Fruit fly (Drosophila melanogaster) whole organism, embryonic: Measurements from ENCODE around the gene Rbf2.
A peak's percentile ranks its signal among the peaks of the same experiment; 100 is the strongest.

ENCODE experiments used
- CG11247 ChIP-seq: fragments of 200-800 bp; sonication (Bioruptor generic); IDR thresholded peaks from 2 replicates; pipeline ENCODE4 v1.3.6; 2022; ENCODE audit warnings: missing biosample characterization, missing genetic modification characterization
- CG11504 ChIP-seq: fragments of 200-800 bp; sonication (Bioruptor generic); optimal IDR thresholded peaks from 3 replicates; lab custom pipeline; 2019; ENCODE audit warnings: missing biosample characterization, mild to moderate bottlenecking, missing genetic modification characterization, moderate library complexity
- CG12071 ChIP-seq: fragments of 200-800 bp; sonication (Bioruptor generic); optimal IDR thresholded peaks from 3 replicates; lab custom pipeline; 2018; ENCODE audit warnings: missing biosample characterization, mild to moderate bottlenecking, missing genetic modification characterization
- CG13287 ChIP-seq: fragments of 200-800 bp; sonication (Bioruptor generic); IDR thresholded peaks from 2 replicates; pipeline ENCODE4 v1.3.6; 2022; ENCODE audit warnings: missing biosample characterization, missing genetic modification characterization; ENCODE audit not compliant: partially characterized antibody
- CG13894 ChIP-seq: fragments of 200-800 bp; sonication (Bioruptor generic); optimal IDR thresholded peaks from 3 replicates; lab custom pipeline; 2018; ENCODE audit warnings: missing biosample characterization, mild to moderate bottlenecking, missing genetic modification characterization, moderate library complexity
- CG15601 ChIP-seq: fragments of 200-800 bp; sonication (Bioruptor generic); optimal IDR thresholded peaks from 3 replicates; lab custom pipeline; 2019; ENCODE audit warnings: missing biosample characterization, mild to moderate bottlenecking, missing genetic modification characterization, moderate library complexity
- CG16813 ChIP-seq: fragments of 200-800 bp; sonication (Bioruptor generic); IDR thresholded peaks from 3 replicates; pipeline ENCODE4 v1.3.6; 2022; ENCODE audit warnings: missing biosample characterization, missing genetic modification characterization; ENCODE audit not compliant: partially characterized antibody
- CG17385 ChIP-seq: fragments of 200-800 bp; sonication (Bioruptor generic); optimal IDR thresholded peaks from 3 replicates; lab custom pipeline; 2018; ENCODE audit warnings: missing biosample characterization, mild to moderate bottlenecking, missing genetic modification characterization
- CG18599 ChIP-seq: fragments of 200-800 bp; sonication (Bioruptor generic); optimal IDR thresholded peaks from 3 replicates; lab custom pipeline; 2017; ENCODE audit warnings: missing biosample characterization, missing genetic modification characterization, mild to moderate bottlenecking, moderate library complexity, missing genetic modification reagents
- CG31224 ChIP-seq: fragments of 200-800 bp; sonication (Bioruptor generic); IDR thresholded peaks from 2 replicates; pipeline ENCODE4 v1.3.6; 2022; ENCODE audit warnings: missing biosample characterization, missing genetic modification characterization
- CG34224 ChIP-seq: fragments of 200-800 bp; sonication (Bioruptor generic); IDR thresholded peaks from 3 replicates; pipeline ENCODE4 v1.3.6; 2022; ENCODE audit warnings: missing biosample characterization, missing genetic modification characterization; ENCODE audit not compliant: partially characterized antibody
- CG3838 ChIP-seq: fragments of 200-800 bp; sonication (Bioruptor generic); optimal IDR thresholded peaks from 3 replicates; lab custom pipeline; 2016; ENCODE audit warnings: missing biosample characterization, missing genetic modification characterization
- CG6175 ChIP-seq: fragments of 200-800 bp; sonication (Bioruptor generic); IDR thresholded peaks from 3 replicates; pipeline ENCODE4 v1.3.6; 2022; ENCODE audit warnings: missing biosample characterization, missing genetic modification characterization
- CG6683 ChIP-seq: fragments of 200-800 bp; sonication (Bioruptor generic); optimal IDR thresholded peaks from 2 replicates; lab custom pipeline; 2017; ENCODE audit warnings: missing biosample characterization, mild to moderate bottlenecking, missing genetic modification characterization, missing genetic modification reagents
- CG8924 ChIP-seq: fragments of 200-800 bp; optimal IDR thresholded peaks from 3 replicates; lab custom pipeline; 2019; ENCODE audit warnings: missing biosample characterization, mild to moderate bottlenecking, missing genetic modification characterization, moderate library complexity
- CG9876 ChIP-seq: fragments of 200-800 bp; sonication (Bioruptor generic); optimal IDR thresholded peaks from 2 replicates; lab custom pipeline; 2016; ENCODE audit warnings: missing biosample characterization, missing genetic modification characterization
- Chrac-16 ChIP-seq: fragments of 200-800 bp; sonication (Bioruptor generic); optimal IDR thresholded peaks from 3 replicates; lab custom pipeline; 2016; ENCODE audit warnings: missing biosample characterization, missing genetic modification characterization
- Drgx ChIP-seq: fragments of 200-800 bp; sonication (Bioruptor generic); IDR thresholded peaks from 2 replicates; pipeline ENCODE4 v1.3.6; 2022; ENCODE audit warnings: missing biosample characterization, missing genetic modification characterization
- Gug ChIP-seq: fragments of 200-800 bp; sonication (Bioruptor generic); IDR thresholded peaks from 4 replicates; pipeline ENCODE4 v1.3.6; 2022; ENCODE audit warnings: missing biosample characterization, missing genetic modification characterization
- Trl ChIP-seq, 3 experiments: fragments of >200 bp in 2 of 3; fragments of 200-800 bp in 1 of 3; sonication (Bioruptor generic) in 1 of 3; optimal IDR thresholded peaks; 2 replicates in 1 of 3; 3 replicates in 2 of 3; lab custom pipeline; 2016 to 2017; ENCODE audit warnings: missing biosample characterization in 1 of 3, missing genetic modification characterization in 1 of 3
- cato ChIP-seq: fragments of 200-800 bp; sonication (Bioruptor generic); optimal IDR thresholded peaks from 2 replicates; lab custom pipeline; 2016; ENCODE audit warnings: missing biosample characterization, missing genetic modification characterization, borderline replicate concordance
- cg ChIP-seq: fragments of 200-800 bp; sonication (Bioruptor generic); optimal IDR thresholded peaks from 3 replicates; lab custom pipeline; 2019; ENCODE audit warnings: missing biosample characterization, mild to moderate bottlenecking, missing genetic modification characterization, moderate library complexity
- chm ChIP-seq: fragments of 200-800 bp; sonication (Bioruptor generic); IDR thresholded peaks from 2 replicates; pipeline ENCODE4 v1.3.6; 2022; ENCODE audit warnings: missing biosample characterization, missing genetic modification characterization
- dan ChIP-seq: fragments of 200-800 bp; sonication (Bioruptor generic); IDR thresholded peaks from 2 replicates; pipeline ENCODE4 v1.3.6; 2022; ENCODE audit warnings: missing biosample characterization, missing genetic modification characterization
- danr ChIP-seq: fragments of 200-800 bp; sonication (Bioruptor generic); IDR thresholded peaks from 2 replicates; pipeline ENCODE4 v1.3.6; 2022; ENCODE audit warnings: missing biosample characterization, missing genetic modification characterization
- jigr1 ChIP-seq: fragments of 200-800 bp; sonication (Bioruptor generic); IDR thresholded peaks from 3 replicates; pipeline ENCODE4 v1.3.6; 2022; ENCODE audit warnings: missing biosample characterization, missing genetic modification characterization
- jing ChIP-seq: fragments of 200-800 bp; sonication (Bioruptor generic); optimal IDR thresholded peaks from 2 replicates; lab custom pipeline; 2018; ENCODE audit warnings: missing biosample characterization, mild to moderate bottlenecking, missing genetic modification characterization
- ken ChIP-seq: fragments of 200-800 bp; sonication (Bioruptor generic); IDR thresholded peaks from 3 replicates; pipeline ENCODE4 v1.3.6; 2022; ENCODE audit warnings: missing biosample characterization, missing genetic modification characterization
- klu ChIP-seq: fragments of 200-800 bp; sonication (Bioruptor generic); IDR thresholded peaks from 2 replicates; pipeline ENCODE4 v1.3.6; 2022; ENCODE audit warnings: missing biosample characterization, missing genetic modification characterization
- kni ChIP-seq: fragments of 200-800 bp; sonication (Bioruptor generic); optimal IDR thresholded peaks from 3 replicates; lab custom pipeline; 2017; ENCODE audit warnings: mild to moderate bottlenecking, missing biosample characterization, missing genetic modification reagents, missing genetic modification characterization
- knrl ChIP-seq: fragments of 200-800 bp; sonication (Bioruptor generic); IDR thresholded peaks from 3 replicates; pipeline ENCODE4 v1.3.6; 2022; ENCODE audit warnings: missing biosample characterization, missing genetic modification characterization; ENCODE audit not compliant: partially characterized antibody
- mld ChIP-seq: fragments of 200-800 bp; sonication (Bioruptor generic); IDR thresholded peaks from 3 replicates; pipeline ENCODE4 v1.3.6; 2022; ENCODE audit warnings: missing biosample characterization, missing genetic modification characterization; ENCODE audit not compliant: partially characterized antibody
- nmo ChIP-seq: fragments of 200-800 bp; sonication (Bioruptor generic); optimal IDR thresholded peaks from 2 replicates; lab custom pipeline; 2018; ENCODE audit warnings: missing biosample characterization, mild to moderate bottlenecking, missing genetic modification characterization, moderate library complexity
- odd ChIP-seq: fragments of 200-800 bp; sonication (Bioruptor generic); optimal IDR thresholded peaks from 2 replicates; lab custom pipeline; 2017; ENCODE audit warnings: missing biosample characterization, mild to moderate bottlenecking, missing genetic modification characterization
- ranshi ChIP-seq: fragments of 200-800 bp; sonication (Bioruptor generic); IDR thresholded peaks from 2 replicates; pipeline ENCODE4 v1.3.6; 2022; ENCODE audit warnings: missing biosample characterization, missing genetic modification characterization
- rib ChIP-seq: fragments of 200-800 bp; sonication (Bioruptor generic); IDR thresholded peaks from 2 replicates; pipeline ENCODE4 v1.3.6; 2022; ENCODE audit warnings: missing biosample characterization, missing genetic modification characterization
- row ChIP-seq: fragments of 200-800 bp; sonication (Bioruptor generic); IDR thresholded peaks from 3 replicates; pipeline ENCODE4 v1.3.6; 2022; ENCODE audit warnings: missing biosample characterization, missing genetic modification characterization
- sd ChIP-seq: fragments of 200-800 bp; sonication (Bioruptor generic); optimal IDR thresholded peaks from 3 replicates; lab custom pipeline; 2018; ENCODE audit warnings: missing biosample characterization, mild to moderate bottlenecking, missing genetic modification characterization, moderate library complexity
- tll ChIP-seq, 2 experiments: fragments of 200-800 bp in 1 of 2; fragments of >200 bp in 1 of 2; sonication (Bioruptor generic) in 1 of 2; optimal IDR thresholded peaks; 2 replicates each; lab custom pipeline; 2017 to 2019; ENCODE audit warnings: missing biosample characterization in 2 of 2, missing genetic modification characterization in 2 of 2, mild to moderate bottlenecking in 1 of 2, moderate library complexity in 1 of 2
- twi ChIP-seq: fragments of 200-800 bp; optimal IDR thresholded peaks from 2 replicates; lab custom pipeline; 2019; ENCODE audit warnings: missing biosample characterization, mild to moderate bottlenecking, missing genetic modification characterization, moderate library complexity
- vfl ChIP-seq: fragments of 200-800 bp; sonication (Bioruptor generic); optimal IDR thresholded peaks from 2 replicates; lab custom pipeline; 2016; ENCODE audit warnings: missing biosample characterization, missing genetic modification characterization
- zen ChIP-seq: fragments of 200-800 bp; sonication (Bioruptor generic); optimal IDR thresholded peaks from 3 replicates; lab custom pipeline; 2018; ENCODE audit warnings: missing biosample characterization, mild to moderate bottlenecking, missing genetic modification characterization, moderate library complexity
- zfh1 ChIP-seq: fragments of 200-800 bp; sonication (Bioruptor generic); IDR thresholded peaks from 3 replicates; pipeline ENCODE4 v1.3.6; 2022; ENCODE audit warnings: missing biosample characterization, missing genetic modification characterization

Rbf2 gene

dm6 chr3R:15920751-15921156 is 44.5 kb upstream of the Rbf2 start, which contains the start of gene Fbxl7 (continued):
- TF ChIP-seq zfh1 (GFP tag; lab: Robert Waterston, UW) (peak; percentile 39; the same call in 1 of the 3 replicates), Gug (GFP tag; lab: Robert Waterston, UW) (0 out of 4 replicates have a peak, but pooled peaks have one; percentile 10), Trl (optimal IDR thresholded peaks at IDR 0.05; lab: Kevin White, UChicago) (peak; percentile 43 to 78), Trl (GFP tag; optimal IDR thresholded peaks at IDR 0.05; lab: Kevin White, UChicago) (peak; percentile 26), CG8924 (tag; lab: Kevin White, UChicago) (peak; percentile 35), mld (GFP tag; lab: Robert Waterston, UW) (no peak), CG11504 (tag; lab: Kevin White, UChicago) (no peak), cg (GFP tag; lab: Kevin White, UChicago) (peak; percentile 96), jigr1 (GFP tag; lab: Robert Waterston, UW) (no peak), odd (no peak), CG34224 (GFP tag; lab: Robert Waterston, UW) (no peak), tll (GFP tag; optimal IDR thresholded peaks at IDR 0.05; lab: Kevin White, UChicago) (peak in 1 of 2 experiments; percentile 89), CG6175 (GFP tag; lab: Robert Waterston, UW) (peak; percentile 49; the same call in 1 of the 3 replicates), nmo (GFP tag; lab: Kevin White, UChicago) (peak; percentile 13), CG13287 (GFP tag; lab: Robert Waterston, UW) (peak; percentile 11; the same call in 1 of the 2 replicates), row (GFP tag; lab: Robert Waterston, UW) (no peak; the same call in 2 of the 3 replicates), knrl (GFP tag; lab: Robert Waterston, UW) (peak; percentile 35; the same call in 1 of the 3 replicates), CG16813 (GFP tag; lab: Robert Waterston, UW) (0 out of 3 replicates have a peak, but pooled peaks have one; percentile 23), rib (GFP tag; lab: Robert Waterston, UW) (peak; percentile 64), chm (GFP tag; lab: Robert Waterston, UW) (peak; percentile 75)

dm6 chr3R:15921747-15922146 is 43.5 kb upstream of the Rbf2 start:
- TF ChIP-seq twi (tag; lab: Kevin White, UChicago) (peak; percentile 98), zen (tag; lab: Kevin White, UChicago) (peak; percentile 71), cg (GFP tag; lab: Kevin White, UChicago) (no peak), dan (GFP tag; lab: Robert Waterston, UW) (no peak)

dm6 chr3R:15922622-15923574 is 42.3 kb upstream of the Rbf2 start:
- TF ChIP-seq sd (tag; lab: Kevin White, UChicago): peak; percentile 86
- no peak for TF ChIP-seq CG13894 (tag; lab: Kevin White, UChicago)
- TF ChIP-seq Chrac-16 (GFP tag; lab: Kevin White, UChicago): no peak
- TF ChIP-seq CG17385: no peak
- no peak for TF ChIP-seq cato (GFP tag; lab: Kevin White, UChicago)
- TF ChIP-seq ken (GFP tag; lab: Robert Waterston, UW): no peak
- TF ChIP-seq jing (GFP tag; lab: Kevin White, UChicago): no peak
- TF ChIP-seq CG15601: no peak
- TF ChIP-seq knrl (GFP tag; lab: Robert Waterston, UW): no peak
- no peak for TF ChIP-seq klu
- no peak for TF ChIP-seq CG12071 (GFP tag; lab: Kevin White, UChicago)
- TF ChIP-seq tll (GFP tag; optimal IDR thresholded peaks at IDR 0.05; lab: Kevin White, UChicago): no peak
- no peak for TF ChIP-seq ranshi (GFP tag; lab: Robert Waterston, UW)
- no peak for TF ChIP-seq CG18599 (GFP tag; lab: Kevin White, UChicago)
- TF ChIP-seq vfl: no peak
- no peak for TF ChIP-seq CG31224 (GFP tag; lab: Robert Waterston, UW)
- no peak for TF ChIP-seq CG9876 (GFP tag; lab: Kevin White, UChicago)
- TF ChIP-seq danr (GFP tag; lab: Robert Waterston, UW): no peak
- no peak for TF ChIP-seq CG11247
- no peak for TF ChIP-seq CG3838
- TF ChIP-seq Drgx (GFP tag; lab: Robert Waterston, UW): peak; percentile 36
- peak; percentile 30 for TF ChIP-seq kni
- no peak for TF ChIP-seq CG6683 (GFP tag; lab: Kevin White, UChicago)
